Worm (Caenorhabditis elegans) whole organism, midembryonic: Measurements from ENCODE around the gene cutl-27.

ENCODE experiments used
- flt-1 ChIP-seq: fragments of 200-800 bp; sonication (Bioruptor generic); IDR thresholded peaks from 2 replicates; pipeline ENCODE4 v1.3.6; 2022; ENCODE audit warnings: missing genetic modification characterization, missing compliant biosample characterization
- ref-1 ChIP-seq: fragments of 200-800 bp; sonication (Bioruptor generic); conservative IDR thresholded peaks from 2 replicates; pipeline ENCODE4 v1.3.6; 2022; ENCODE audit warnings: missing genetic modification reagents, missing genetic modification characterization, missing compliant biosample characterization
- ztf-23 ChIP-seq: fragments of 200-800 bp; sonication (Bioruptor generic); IDR thresholded peaks from 2 replicates; pipeline ENCODE4 v1.3.6; 2022; ENCODE audit warnings: missing genetic modification reagents, missing genetic modification characterization, missing compliant biosample characterization

- TF ChIP-seq ref-1 (no peak), flt-1 (GFP tag; lab: Robert Waterston, UW) (no peak), ztf-23 (GFP tag; lab: Robert Waterston, UW) (no peak)
Observed at ce11 chrIV:11901215-11901614, 22.9 kb downstream of the cutl-27 start.
